Worm (Caenorhabditis elegans) whole organism, L1 larva: ENCODE data around the gene srx-125.

ENCODE experiments used
- ceh-8 ChIP-seq: fragments of 200-800 bp; sonication (Bioruptor generic); optimal IDR thresholded peaks from 2 replicates; lab custom pipeline; 2018; ENCODE audit warnings: mild to moderate bottlenecking, missing genetic modification characterization, moderate library complexity, missing compliant biosample characterization
- hlh-4 ChIP-seq: sonication (generic microtip); optimal IDR thresholded peaks from 2 replicates; lab custom pipeline; 2016; ENCODE audit warnings: mild to moderate bottlenecking, missing genetic modification characterization, missing compliant biosample characterization
- lin-13 ChIP-seq: fragments of 150-350 bp; optimal IDR thresholded peaks from 2 replicates; lab custom pipeline; 2014; ENCODE audit warnings: missing biosample characterization, missing genetic modification reagents, missing genetic modification characterization
- lsy-2 ChIP-seq, 2 experiments: fragments of 150-350 bp; optimal IDR thresholded peaks; 2 replicates each; lab custom pipeline; 2014; ENCODE audit warnings: missing biosample characterization in 2 of 2, missing genetic modification characterization in 2 of 2
- nhr-12 ChIP-seq: sonication (generic microtip); optimal IDR thresholded peaks from 2 replicates; lab custom pipeline; 2017; ENCODE audit warnings: missing biosample characterization, missing genetic modification characterization
- pqm-1 ChIP-seq: sonication (generic microtip); optimal IDR thresholded peaks from 3 replicates; lab custom pipeline; 2017; ENCODE audit warnings: missing biosample characterization, missing genetic modification characterization
- zip-4 ChIP-seq: fragments of 200-800 bp; sonication (Bioruptor generic); optimal IDR thresholded peaks from 2 replicates; lab custom pipeline; 2018; ENCODE audit warnings: mild to moderate bottlenecking, missing genetic modification characterization, moderate library complexity, missing compliant biosample characterization

DNA sequence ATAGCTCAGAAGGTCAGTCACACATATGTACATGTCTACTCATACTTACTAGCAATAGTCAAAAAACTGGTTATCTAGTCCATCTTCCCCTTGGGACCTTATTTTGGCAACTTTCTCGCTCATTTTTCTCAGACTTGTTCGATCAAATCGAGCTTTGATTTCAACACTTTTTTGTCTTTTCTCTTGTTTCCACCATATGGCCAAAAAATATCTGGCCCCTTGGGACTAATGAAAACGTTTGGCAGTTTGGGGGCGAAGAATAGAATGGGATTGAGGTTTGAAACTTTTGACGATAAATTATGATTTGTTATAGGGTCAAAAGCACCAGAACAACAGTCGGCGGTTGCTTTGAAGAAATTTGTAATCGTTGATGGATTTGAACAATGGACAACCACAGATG is 14.7 kb upstream of the srx-125 start:
- TF ChIP-seq pqm-1 (tag; lab: Kevin White, UChicago) (no peak), zip-4 (GFP tag; lab: Kevin White, UChicago) (no peak), hlh-4 (tag; lab: Kevin White, UChicago) (no peak), lsy-2 (tag; optimal IDR thresholded peaks at IDR 0.05; lab: Kevin White, UChicago) (no peak), lin-13 (GFP tag; lab: Kevin White, UChicago) (no peak), nhr-12 (tag; lab: Kevin White, UChicago) (no peak), ceh-8 (no peak)
